Worm (Caenorhabditis elegans) whole organism, early embryonic: Measurements from ENCODE around the gene T21B10.4.

Source experiments
- aly-1 ChIP-seq: sonication (generic microtip); optimal IDR thresholded peaks from 2 replicates; lab custom pipeline; 2016; ENCODE audit warnings: missing genetic modification characterization, missing compliant biosample characterization
- ama-1 ChIP-seq: fragments of 150-350 bp; optimal IDR thresholded peaks from 2 replicates; lab custom pipeline; 2014
- ceh-13 ChIP-seq: fragments of 200-800 bp; sonication (Bioruptor generic); optimal IDR thresholded peaks from 2 replicates; lab custom pipeline; 2018; ENCODE audit warnings: mild to moderate bottlenecking, missing genetic modification characterization, missing compliant biosample characterization
- flt-1 ChIP-seq: fragments of 200-800 bp; sonication (Bioruptor generic); IDR thresholded peaks from 2 replicates; pipeline ENCODE4 v1.3.6; 2022; ENCODE audit warnings: missing genetic modification characterization, missing compliant biosample characterization
- hnd-1 ChIP-seq: sonication (generic microtip); optimal IDR thresholded peaks from 2 replicates; lab custom pipeline; 2016; ENCODE audit warnings: missing genetic modification characterization, missing compliant biosample characterization
- pes-1 ChIP-seq: fragments of 200-800 bp; sonication (Bioruptor generic); IDR thresholded peaks from 2 replicates; pipeline ENCODE4 v1.3.6; 2022; ENCODE audit warnings: missing genetic modification reagents, missing genetic modification characterization, missing compliant biosample characterization
- scrt-1 ChIP-seq: fragments of 200-800 bp; sonication (Bioruptor generic); IDR thresholded peaks from 2 replicates; pipeline ENCODE4 v1.3.6; 2022; ENCODE audit warnings: missing genetic modification characterization, missing compliant biosample characterization
- sea-1 ChIP-seq: fragments of 200-800 bp; sonication (Bioruptor generic); conservative IDR thresholded peaks from 2 replicates; pipeline ENCODE4 v1.3.6; 2022; ENCODE audit warnings: missing genetic modification characterization, missing compliant biosample characterization
- tbx-11 ChIP-seq: fragments of 200-800 bp; sonication (Bioruptor generic); IDR thresholded peaks from 2 replicates; pipeline ENCODE4 v1.3.6; 2022; ENCODE audit warnings: missing genetic modification characterization, missing compliant biosample characterization
- tbx-37 ChIP-seq: fragments of 200-800 bp; sonication (Bioruptor generic); conservative IDR thresholded peaks from 2 replicates; pipeline ENCODE4 v1.3.6; 2022; ENCODE audit warnings: missing genetic modification reagents, missing genetic modification characterization, missing compliant biosample characterization

ce11 chrII:8940362-8940940 lies at the start of gene T21B10.4, which contains the start of gene set-17:
- TF ChIP-seq hnd-1 (tag; lab: Kevin White, UChicago) (no peak), tbx-37 (GFP tag; lab: Robert Waterston, UW) (no peak), tbx-11 (no peak), pes-1 (GFP tag; lab: Robert Waterston, UW) (no peak), ama-1 (lab: Kevin White, UChicago) (no peak), aly-1 (tag; lab: Kevin White, UChicago) (no peak), flt-1 (GFP tag; lab: Robert Waterston, UW) (no peak), sea-1 (GFP tag; lab: Robert Waterston, UW) (no peak), scrt-1 (GFP tag; lab: Robert Waterston, UW) (no peak), ceh-13 (GFP tag; lab: Kevin White, UChicago) (no peak)
